Worm (Caenorhabditis elegans) whole organism, early embryonic: ENCODE measurements around the gene gas-1.

Experiments
- aly-1 ChIP-seq: sonication (generic microtip); optimal IDR thresholded peaks from 2 replicates; lab custom pipeline; 2016; ENCODE audit warnings: missing genetic modification characterization, missing compliant biosample characterization
- ama-1 ChIP-seq: fragments of 150-350 bp; optimal IDR thresholded peaks from 2 replicates; lab custom pipeline; 2014
- ets-7 ChIP-seq: sonication (generic microtip); optimal IDR thresholded peaks from 2 replicates; lab custom pipeline; 2016; ENCODE audit warnings: missing genotype, missing genetic modification characterization, missing compliant biosample characterization
- flt-1 ChIP-seq: fragments of 200-800 bp; sonication (Bioruptor generic); IDR thresholded peaks from 2 replicates; pipeline ENCODE4 v1.3.6; 2022; ENCODE audit warnings: missing genetic modification characterization, missing compliant biosample characterization
- hmbx-1 ChIP-seq: sonication (generic microtip); optimal IDR thresholded peaks from 2 replicates; lab custom pipeline; 2016; ENCODE audit warnings: mild to moderate bottlenecking, missing genetic modification characterization, missing compliant biosample characterization
- hmg-4 ChIP-seq: fragments of 200-800 bp; sonication (Bioruptor generic); optimal IDR thresholded peaks from 2 replicates; lab custom pipeline; 2018; ENCODE audit warnings: mild to moderate bottlenecking, missing genetic modification characterization, missing compliant biosample characterization
- pes-1 ChIP-seq: fragments of 200-800 bp; sonication (Bioruptor generic); IDR thresholded peaks from 2 replicates; pipeline ENCODE4 v1.3.6; 2022; ENCODE audit warnings: missing genetic modification reagents, missing genetic modification characterization, missing compliant biosample characterization
- sea-1 ChIP-seq: fragments of 200-800 bp; sonication (Bioruptor generic); conservative IDR thresholded peaks from 2 replicates; pipeline ENCODE4 v1.3.6; 2022; ENCODE audit warnings: missing genetic modification characterization, missing compliant biosample characterization
- tbx-37 ChIP-seq: fragments of 200-800 bp; sonication (Bioruptor generic); conservative IDR thresholded peaks from 2 replicates; pipeline ENCODE4 v1.3.6; 2022; ENCODE audit warnings: missing genetic modification reagents, missing genetic modification characterization, missing compliant biosample characterization
- tra-4 ChIP-seq: sonication (generic microtip); optimal IDR thresholded peaks from 2 replicates; lab custom pipeline; 2017; ENCODE audit warnings: missing genetic modification characterization, missing compliant biosample characterization

DNA sequence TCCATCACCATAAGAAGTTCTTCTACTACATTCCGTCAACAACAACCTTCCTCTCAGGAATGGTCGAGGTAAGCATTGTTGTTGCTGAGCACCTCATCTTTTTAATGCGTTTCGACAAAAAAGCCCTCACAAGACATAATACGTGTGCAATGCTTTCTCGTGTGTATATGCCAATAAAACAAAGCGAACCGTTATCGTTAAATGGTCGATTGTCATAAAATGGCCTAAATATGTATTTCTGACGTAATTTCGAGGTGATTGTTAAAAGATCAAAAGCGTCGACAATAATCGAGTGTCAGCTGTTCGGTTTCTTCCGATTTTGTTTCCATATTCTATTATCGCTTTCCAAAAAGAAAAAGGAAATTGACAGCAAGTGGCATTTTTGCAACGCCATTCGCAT is 45.5 kb downstream of the gas-1 start:
- TF ChIP-seq hmg-4 (GFP tag; lab: Kevin White, UChicago) (no peak), ama-1 (lab: Kevin White, UChicago) (no peak), ets-7 (tag; lab: Kevin White, UChicago) (no peak), hmbx-1 (tag; lab: Kevin White, UChicago) (no peak), flt-1 (no peak), tra-4 (tag; lab: Kevin White, UChicago) (no peak), aly-1 (tag; lab: Kevin White, UChicago) (no peak), sea-1 (no peak), tbx-37 (GFP tag; lab: Robert Waterston, UW) (no peak), pes-1 (no peak)
